1 fruit fly cellular context compared by ENCODE assay signal in the genomic region with DNA sequence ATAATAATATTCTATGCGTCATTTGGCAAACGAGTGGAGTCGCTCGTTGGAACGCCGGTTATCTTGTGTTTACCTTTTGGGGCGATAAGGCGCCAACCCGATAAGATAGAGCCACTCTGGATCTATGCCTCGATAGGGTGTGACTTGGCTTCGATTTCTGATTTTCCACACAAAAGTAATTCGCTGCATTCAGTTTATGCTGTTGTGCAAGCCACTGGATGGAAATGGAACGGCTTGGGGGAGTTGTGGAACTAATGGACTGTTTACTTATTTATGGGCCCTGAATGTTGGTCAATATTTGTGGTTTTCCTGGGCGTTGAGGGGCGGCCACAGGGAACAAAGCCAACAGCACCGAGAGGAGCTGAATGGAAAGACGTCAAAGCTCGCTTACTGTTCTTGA.
TF ChIP-seq lines count a peak whose summit lies in the region.

No protein-coding gene starts in this region.

TF ChIP-seq in whole organism, embryonic, 481 proteins besides CTCF, POLR2A, EP300 and RAD21 (continued from another document and continues in another):
- TF ChIP-seq Stat92E (GFP tag; optimal IDR thresholded peaks at IDR 0.05; lab: Kevin White, UChicago), result no peak
- TF ChIP-seq Dek (tag; optimal IDR thresholded peaks at IDR 0.05; lab: Kevin White, UChicago), result no peak
- no peak for TF ChIP-seq jigr1 (GFP tag; IDR thresholded peaks at IDR 0.05; lab: Robert Waterston, UW)
- TF ChIP-seq z (GFP tag; IDR thresholded peaks at IDR 0.05; lab: Robert Waterston, UW), result no peak
- peak; percentile 45 for TF ChIP-seq CG1603 (tag; optimal IDR thresholded peaks at IDR 0.05; lab: Kevin White, UChicago)
- TF ChIP-seq Ssrp (tag; optimal IDR thresholded peaks at IDR 0.05; lab: Kevin White, UChicago), result no peak
- TF ChIP-seq Gug (GFP tag; IDR thresholded peaks at IDR 0.05; lab: Robert Waterston, UW), result no peak
- no peak for TF ChIP-seq br (optimal IDR thresholded peaks at IDR 0.05; lab: Kevin White, UChicago)
- TF ChIP-seq esg (GFP tag; conservative IDR thresholded peaks at IDR 0.05; lab: Robert Waterston, UW), result no peak
- TF ChIP-seq CG11093 (GFP tag; IDR thresholded peaks at IDR 0.05; lab: Robert Waterston, UW), result no peak
- no peak for TF ChIP-seq gcm2 (GFP tag; optimal IDR thresholded peaks at IDR 0.05; lab: Kevin White, UChicago)
- TF ChIP-seq TFAM (GFP tag; optimal IDR thresholded peaks at IDR 0.05; lab: Kevin White, UChicago), result no peak
- no peak for TF ChIP-seq MESR4 (GFP tag; optimal IDR thresholded peaks at IDR 0.05; lab: Kevin White, UChicago)
- no peak for TF ChIP-seq MBD-R2 (GFP tag; IDR thresholded peaks at IDR 0.05; lab: Robert Waterston, UW)
- TF ChIP-seq sob (GFP tag; IDR thresholded peaks at IDR 0.05; lab: Robert Waterston, UW), result no peak
- no peak for TF ChIP-seq oc (tag; optimal IDR thresholded peaks at IDR 0.05; lab: Kevin White, UChicago)
- TF ChIP-seq tna (GFP tag; IDR thresholded peaks at IDR 0.05; lab: Robert Waterston, UW; ENCODE audit: partially characterized antibody), result no peak
- no peak for TF ChIP-seq pita (GFP tag; optimal IDR thresholded peaks at IDR 0.05; lab: Kevin White, UChicago)
- TF ChIP-seq twi (tag; optimal IDR thresholded peaks at IDR 0.05; lab: Kevin White, UChicago), result no peak
- no peak for TF ChIP-seq Dref (GFP tag; IDR thresholded peaks at IDR 0.05; lab: Robert Waterston, UW)
- no peak for TF ChIP-seq slp2 (GFP tag; optimal IDR thresholded peaks at IDR 0.05; lab: Kevin White, UChicago)
- TF ChIP-seq vvl (GFP tag; IDR thresholded peaks at IDR 0.05; lab: Robert Waterston, UW), result no peak
- TF ChIP-seq Oaz (GFP tag; IDR thresholded peaks at IDR 0.05; lab: Robert Waterston, UW), result no peak
- TF ChIP-seq pb (GFP tag; optimal IDR thresholded peaks at IDR 0.05; lab: Kevin White, UChicago), result no peak
- TF ChIP-seq D19B (GFP tag; optimal IDR thresholded peaks at IDR 0.05; lab: Kevin White, UChicago), result no peak
- no peak for TF ChIP-seq NFAT (GFP tag; IDR thresholded peaks at IDR 0.05; lab: Robert Waterston, UW)
- TF ChIP-seq CG14667 (GFP tag; IDR thresholded peaks at IDR 0.05; lab: Robert Waterston, UW), result no peak
- no peak for TF ChIP-seq Hr39 (optimal IDR thresholded peaks at IDR 0.05; lab: Kevin White, UChicago)
- TF ChIP-seq Blimp-1 (GFP tag; optimal IDR thresholded peaks at IDR 0.05; lab: Kevin White, UChicago), result no peak
- no peak for TF ChIP-seq CG10654 (GFP tag; optimal IDR thresholded peaks at IDR 0.05; lab: Kevin White, UChicago)
- no peak for TF ChIP-seq Ets97D (GFP tag; optimal IDR thresholded peaks at IDR 0.05; lab: Kevin White, UChicago)
- TF ChIP-seq CG18619 (GFP tag; optimal IDR thresholded peaks at IDR 0.05; lab: Kevin White, UChicago), result no peak
- TF ChIP-seq tll (GFP tag; optimal IDR thresholded peaks at IDR 0.05; lab: Kevin White, UChicago), result no peak
- TF ChIP-seq corto (GFP tag; optimal IDR thresholded peaks at IDR 0.05; lab: Kevin White, UChicago), result no peak
- no peak for TF ChIP-seq CG30431 (GFP tag; optimal IDR thresholded peaks at IDR 0.05; lab: Kevin White, UChicago)
- no peak for TF ChIP-seq Hr78 (GFP tag; optimal IDR thresholded peaks at IDR 0.05; lab: Kevin White, UChicago)
- peak in 1 of 2 experiments; percentile 80 for TF ChIP-seq Pdp1 (GFP tag; optimal IDR thresholded peaks at IDR 0.05; lab: Kevin White, UChicago)
- no peak for TF ChIP-seq CG15479 (GFP tag; optimal IDR thresholded peaks at IDR 0.05; lab: Kevin White, UChicago)
- TF ChIP-seq HmgZ (tag; optimal IDR thresholded peaks at IDR 0.05; lab: Kevin White, UChicago), result peak; percentile 37
- TF ChIP-seq Rx (GFP tag; IDR thresholded peaks at IDR 0.05; lab: Robert Waterston, UW), result no peak
- no peak for TF ChIP-seq ac (GFP tag; optimal IDR thresholded peaks at IDR 0.05; lab: Kevin White, UChicago)
- no peak for TF ChIP-seq Hmx (GFP tag; optimal IDR thresholded peaks at IDR 0.05; lab: Kevin White, UChicago)
- no peak for TF ChIP-seq bigmax (GFP tag; optimal IDR thresholded peaks at IDR 0.05; lab: Kevin White, UChicago)
- no peak for TF ChIP-seq Dp (GFP tag; optimal IDR thresholded peaks at IDR 0.05; lab: Kevin White, UChicago)
- no peak for TF ChIP-seq H2.0 (GFP tag; IDR thresholded peaks at IDR 0.05; lab: Robert Waterston, UW)
- TF ChIP-seq gt (GFP tag; IDR thresholded peaks at IDR 0.05; lab: Robert Waterston, UW), result no peak
- no peak for TF ChIP-seq sc (optimal IDR thresholded peaks at IDR 0.05; lab: Kevin White, UChicago)
- TF ChIP-seq sc (GFP tag; optimal IDR thresholded peaks at IDR 0.05; lab: Kevin White, UChicago), result no peak
- TF ChIP-seq Ptx1 (GFP tag; IDR thresholded peaks at IDR 0.05; lab: Robert Waterston, UW), result no peak
- no peak for TF ChIP-seq CoRest (tag; optimal IDR thresholded peaks at IDR 0.05; lab: Kevin White, UChicago)
- no peak for TF ChIP-seq CG6272 (GFP tag; IDR thresholded peaks at IDR 0.05; lab: Robert Waterston, UW)
- peak; percentile 33 for TF ChIP-seq sd (tag; optimal IDR thresholded peaks at IDR 0.05; lab: Kevin White, UChicago)
- no peak for TF ChIP-seq CG7786 (GFP tag; optimal IDR thresholded peaks at IDR 0.05; lab: Kevin White, UChicago)
- TF ChIP-seq Ada2b (GFP tag; IDR thresholded peaks at IDR 0.05; lab: Robert Waterston, UW), result no peak
- no peak for TF ChIP-seq dan (GFP tag; IDR thresholded peaks at IDR 0.05; lab: Robert Waterston, UW)
- TF ChIP-seq stwl (tag; optimal IDR thresholded peaks at IDR 0.05; lab: Kevin White, UChicago), result no peak
- TF ChIP-seq bab2 (GFP tag; optimal IDR thresholded peaks at IDR 0.05; lab: Kevin White, UChicago), result no peak
- TF ChIP-seq Nf-YC (tag; optimal IDR thresholded peaks at IDR 0.05; lab: Kevin White, UChicago), result no peak
- TF ChIP-seq dmrt11E (tag; optimal IDR thresholded peaks at IDR 0.05; lab: Kevin White, UChicago), result peak; percentile 47
- TF ChIP-seq Gsc (GFP tag; IDR thresholded peaks at IDR 0.05; lab: Robert Waterston, UW), result no peak
- no peak for TF ChIP-seq CG17328 (GFP tag; IDR thresholded peaks at IDR 0.05; lab: Robert Waterston, UW)
- TF ChIP-seq ash1 (GFP tag; optimal IDR thresholded peaks at IDR 0.05; lab: Kevin White, UChicago), result no peak
- TF ChIP-seq CG31365 (tag; optimal IDR thresholded peaks at IDR 0.05; lab: Kevin White, UChicago), result no peak
- no peak for TF ChIP-seq CG7372 (GFP tag; IDR thresholded peaks at IDR 0.05; lab: Robert Waterston, UW)
- no peak for TF ChIP-seq CG15073 (GFP tag; optimal IDR thresholded peaks at IDR 0.05; lab: Kevin White, UChicago)
- TF ChIP-seq pnt (GFP tag; optimal IDR thresholded peaks at IDR 0.05; lab: Kevin White, UChicago), result no peak
- TF ChIP-seq E2f1 (GFP tag; IDR thresholded peaks at IDR 0.05; lab: Robert Waterston, UW), result no peak
- peak in 1 of 2 experiments; percentile 10 for TF ChIP-seq Hr51 (GFP tag; optimal IDR thresholded peaks at IDR 0.05; lab: Kevin White, UChicago)
- no peak for TF ChIP-seq CG10147 (GFP tag; optimal IDR thresholded peaks at IDR 0.05; lab: Kevin White, UChicago)
- TF ChIP-seq CG34376 (GFP tag; optimal IDR thresholded peaks at IDR 0.05; lab: Kevin White, UChicago), result no peak
- TF ChIP-seq zfh1 (GFP tag; IDR thresholded peaks at IDR 0.05; lab: Robert Waterston, UW), result peak; percentile 41; the same call in 1 of the 3 replicates
- TF ChIP-seq CG10959 (GFP tag; IDR thresholded peaks at IDR 0.05; lab: Robert Waterston, UW), result no peak
- TF ChIP-seq CG17912 (GFP tag; optimal IDR thresholded peaks at IDR 0.05; lab: Kevin White, UChicago), result no peak
- TF ChIP-seq trem (tag; optimal IDR thresholded peaks at IDR 0.05; lab: Kevin White, UChicago), result no peak
- TF ChIP-seq Lpt (GFP tag; optimal IDR thresholded peaks at IDR 0.05; lab: Kevin White, UChicago), result no peak
- TF ChIP-seq Camta (GFP tag; optimal IDR thresholded peaks at IDR 0.05; lab: Kevin White, UChicago), result no peak
- no peak for TF ChIP-seq yki (optimal IDR thresholded peaks at IDR 0.05; lab: Kevin White, UChicago)
- peak; percentile 9; the same call in 1 of the 2 replicates for TF ChIP-seq Adf1 (GFP tag; IDR thresholded peaks at IDR 0.05; lab: Robert Waterston, UW)
- TF ChIP-seq eve (GFP tag; optimal IDR thresholded peaks at IDR 0.05; lab: Kevin White, UChicago), result no peak
- TF ChIP-seq kni (GFP tag; optimal IDR thresholded peaks at IDR 0.05; lab: Kevin White, UChicago), result peak; percentile 23
- peak; percentile 15 for TF ChIP-seq CG17385 (GFP tag; optimal IDR thresholded peaks at IDR 0.05; lab: Kevin White, UChicago)
- TF ChIP-seq ttk (GFP tag; IDR thresholded peaks at IDR 0.05; lab: Robert Waterston, UW), result no peak
- TF ChIP-seq CG7271 (tag; optimal IDR thresholded peaks at IDR 0.05; lab: Kevin White, UChicago), result no peak
- TF ChIP-seq CG7928 (GFP tag; optimal IDR thresholded peaks at IDR 0.05; lab: Kevin White, UChicago), result no peak
- no peak for TF ChIP-seq CG6689 (GFP tag; IDR thresholded peaks at IDR 0.05; lab: Robert Waterston, UW)
- no peak for TF ChIP-seq CG14050 (GFP tag; IDR thresholded peaks at IDR 0.05; lab: Robert Waterston, UW)
- TF ChIP-seq CG32772 (GFP tag; IDR thresholded peaks at IDR 0.05; lab: Robert Waterston, UW), result no peak
- TF ChIP-seq gcm (GFP tag; optimal IDR thresholded peaks at IDR 0.05; lab: Kevin White, UChicago), result peak; percentile 40
- no peak for TF ChIP-seq ab (GFP tag; optimal IDR thresholded peaks at IDR 0.05; lab: Kevin White, UChicago)
- no peak for TF ChIP-seq NC2α (GFP tag; optimal IDR thresholded peaks at IDR 0.05; lab: Kevin White, UChicago)
- 0 out of 2 replicates have a peak, but pooled peaks have one; percentile 31 for TF ChIP-seq stc (GFP tag; IDR thresholded peaks at IDR 0.05; lab: Robert Waterston, UW)
- TF ChIP-seq cad (GFP tag; optimal IDR thresholded peaks at IDR 0.05; lab: Kevin White, UChicago), result no peak
- TF ChIP-seq CG4820 (GFP tag; optimal IDR thresholded peaks at IDR 0.05; lab: Kevin White, UChicago), result no peak
- TF ChIP-seq fd102C (GFP tag; optimal IDR thresholded peaks at IDR 0.05; lab: Kevin White, UChicago), result no peak
- no peak for TF ChIP-seq nerfin-2 (GFP tag; IDR thresholded peaks at IDR 0.05; lab: Robert Waterston, UW; ENCODE audit: partially characterized antibody)
- no peak for TF ChIP-seq CG1647 (GFP tag; optimal IDR thresholded peaks at IDR 0.05; lab: Kevin White, UChicago)
- TF ChIP-seq CG9817 (tag; optimal IDR thresholded peaks at IDR 0.05; lab: Kevin White, UChicago), result no peak
- no peak for TF ChIP-seq al (GFP tag; IDR thresholded peaks at IDR 0.05; lab: Robert Waterston, UW)
- no peak for TF ChIP-seq CG9437 (GFP tag; optimal IDR thresholded peaks at IDR 0.05; lab: Kevin White, UChicago)
- no peak for TF ChIP-seq Mrtf (GFP tag; IDR thresholded peaks at IDR 0.05; lab: Robert Waterston, UW)
- TF ChIP-seq Myb (GFP tag; optimal IDR thresholded peaks at IDR 0.05; lab: Kevin White, UChicago), result no peak
- TF ChIP-seq nerfin-1 (tag; optimal IDR thresholded peaks at IDR 0.05; lab: Kevin White, UChicago), result no peak
- no peak for TF ChIP-seq CG1832 (GFP tag; optimal IDR thresholded peaks at IDR 0.05; lab: Kevin White, UChicago)
- TF ChIP-seq kah (GFP tag; optimal IDR thresholded peaks at IDR 0.05; lab: Kevin White, UChicago), result no peak
- no peak for TF ChIP-seq CG2116 (GFP tag; optimal IDR thresholded peaks at IDR 0.05; lab: Kevin White, UChicago)
- no peak for TF ChIP-seq Atf-2 (GFP tag; optimal IDR thresholded peaks at IDR 0.05; lab: Kevin White, UChicago)
- no peak for TF ChIP-seq CkIIα-i1 (GFP tag; IDR thresholded peaks at IDR 0.05; lab: Robert Waterston, UW)
- no peak for TF ChIP-seq danr (GFP tag; IDR thresholded peaks at IDR 0.05; lab: Robert Waterston, UW)
- TF ChIP-seq CG11560 (tag; IDR thresholded peaks at IDR 0.05; lab: Robert Waterston, UW), result no peak
- no peak for TF ChIP-seq btn (GFP tag; optimal IDR thresholded peaks at IDR 0.05; lab: Kevin White, UChicago)
- TF ChIP-seq CG9797 (GFP tag; optimal IDR thresholded peaks at IDR 0.05; lab: Kevin White, UChicago), result no peak
- no peak for TF ChIP-seq inv (GFP tag; IDR thresholded peaks at IDR 0.05; lab: Robert Waterston, UW; ENCODE audit: partially characterized antibody)
- TF ChIP-seq Kr (GFP tag; optimal IDR thresholded peaks at IDR 0.05; lab: Kevin White, UChicago), result peak; percentile 50
- no peak for TF ChIP-seq CG1024 (GFP tag; IDR thresholded peaks at IDR 0.05; lab: Robert Waterston, UW)
- TF ChIP-seq exex (tag; optimal IDR thresholded peaks at IDR 0.05; lab: Kevin White, UChicago), result peak; percentile 72
- TF ChIP-seq Deaf1 (tag; optimal IDR thresholded peaks at IDR 0.05; lab: Kevin White, UChicago), result no peak
- TF ChIP-seq chm (GFP tag; IDR thresholded peaks at IDR 0.05; lab: Robert Waterston, UW), result no peak; the same call in 1 of the 2 replicates
- no peak for TF ChIP-seq vnd (GFP tag; IDR thresholded peaks at IDR 0.05; lab: Robert Waterston, UW; ENCODE audit: partially characterized antibody)
- no peak for TF ChIP-seq CG7963 (GFP tag; IDR thresholded peaks at IDR 0.05; lab: Robert Waterston, UW; ENCODE audit: partially characterized antibody)
- TF ChIP-seq wor (GFP tag; IDR thresholded peaks at IDR 0.05; lab: Robert Waterston, UW), result no peak
- no peak for TF ChIP-seq CG12236 (GFP tag; optimal IDR thresholded peaks at IDR 0.05; lab: Kevin White, UChicago)
- 0 out of 2 replicates have a peak, but pooled peaks have one; percentile 17 for TF ChIP-seq bbx (GFP tag; IDR thresholded peaks at IDR 0.05; lab: Robert Waterston, UW; ENCODE audit: partially characterized antibody)
- TF ChIP-seq CG5245 (GFP tag; optimal IDR thresholded peaks at IDR 0.05; lab: Kevin White, UChicago), result no peak
- no peak for TF ChIP-seq Bteb2 (GFP tag; optimal IDR thresholded peaks at IDR 0.05; lab: Kevin White, UChicago)
- TF ChIP-seq tgo (GFP tag; IDR thresholded peaks at IDR 0.05; lab: Robert Waterston, UW), result no peak
- TF ChIP-seq Med (GFP tag; lab: Kevin White, UChicago), result peak; percentile 80
- TF ChIP-seq row (GFP tag; IDR thresholded peaks at IDR 0.05; lab: Robert Waterston, UW), result no peak
- TF ChIP-seq Fer1 (GFP tag; optimal IDR thresholded peaks at IDR 0.05; lab: Kevin White, UChicago), result no peak
- TF ChIP-seq CG18476 (GFP tag; optimal IDR thresholded peaks at IDR 0.05; lab: Kevin White, UChicago), result no peak
- no peak for TF ChIP-seq CG13894 (tag; optimal IDR thresholded peaks at IDR 0.05; lab: Kevin White, UChicago)
- TF ChIP-seq dimm (GFP tag; IDR thresholded peaks at IDR 0.05; lab: Robert Waterston, UW), result no peak
- TF ChIP-seq Doc2 (GFP tag; IDR thresholded peaks at IDR 0.05; lab: Robert Waterston, UW), result no peak
- TF ChIP-seq seq (GFP tag; IDR thresholded peaks at IDR 0.05; lab: Robert Waterston, UW), result no peak
- TF ChIP-seq ewg (GFP tag; optimal IDR thresholded peaks at IDR 0.05; lab: Kevin White, UChicago), result no peak
- TF ChIP-seq pum (GFP tag; optimal IDR thresholded peaks at IDR 0.05; lab: Kevin White, UChicago), result no peak
- TF ChIP-seq caup (GFP tag; optimal IDR thresholded peaks at IDR 0.05; lab: Kevin White, UChicago; ENCODE audit: severe bottlenecking), result no peak
